Fruit fly (Drosophila melanogaster) whole organism, embryonic: ENCODE data around the gene att-ORFB.

Source experiments
- Bgb ChIP-seq: fragments of 200-800 bp; sonication (Bioruptor generic); IDR thresholded peaks from 2 replicates; pipeline ENCODE4 v1.3.6; 2022; ENCODE audit warnings: missing biosample characterization, missing genetic modification characterization; ENCODE audit not compliant: partially characterized antibody
- CG10462 ChIP-seq: fragments of 200-800 bp; sonication (Bioruptor generic); optimal IDR thresholded peaks from 2 replicates; lab custom pipeline; 2016; ENCODE audit warnings: missing biosample characterization, missing genetic modification characterization
- CG10543 ChIP-seq: fragments of 200-800 bp; sonication (Bioruptor generic); optimal IDR thresholded peaks from 3 replicates; lab custom pipeline; 2017; ENCODE audit warnings: missing biosample characterization, mild to moderate bottlenecking, missing genetic modification characterization, moderate library complexity
- CG11247 ChIP-seq: fragments of 200-800 bp; sonication (Bioruptor generic); IDR thresholded peaks from 2 replicates; pipeline ENCODE4 v1.3.6; 2022; ENCODE audit warnings: missing biosample characterization, missing genetic modification characterization
- CG11398 ChIP-seq: fragments of 200-800 bp; sonication (Bioruptor generic); optimal IDR thresholded peaks from 2 replicates; lab custom pipeline; 2016; ENCODE audit warnings: missing biosample characterization, missing genetic modification characterization
- CG12942 ChIP-seq: fragments of 200-800 bp; sonication (Bioruptor generic); optimal IDR thresholded peaks from 3 replicates; lab custom pipeline; 2016; ENCODE audit warnings: missing biosample characterization, missing genetic modification characterization
- CG14441 ChIP-seq: fragments of 200-800 bp; sonication (Bioruptor generic); IDR thresholded peaks from 2 replicates; pipeline ENCODE4 v1.3.6; 2022; ENCODE audit warnings: missing biosample characterization, missing genetic modification characterization
- CG17385 ChIP-seq: fragments of 200-800 bp; sonication (Bioruptor generic); optimal IDR thresholded peaks from 3 replicates; lab custom pipeline; 2018; ENCODE audit warnings: missing biosample characterization, mild to moderate bottlenecking, missing genetic modification characterization
- CG17912 ChIP-seq: fragments of 200-800 bp; sonication (Bioruptor generic); optimal IDR thresholded peaks from 2 replicates; lab custom pipeline; 2018; ENCODE audit warnings: missing biosample characterization, mild to moderate bottlenecking, missing genetic modification characterization
- CG1792 ChIP-seq: fragments of 200-800 bp; sonication (Bioruptor generic); optimal IDR thresholded peaks from 2 replicates; lab custom pipeline; 2016; ENCODE audit warnings: missing biosample characterization, missing genetic modification characterization
- CG18764 ChIP-seq: fragments of 200-800 bp; sonication (Bioruptor generic); optimal IDR thresholded peaks from 3 replicates; lab custom pipeline; 2016; ENCODE audit warnings: missing biosample characterization, missing genetic modification characterization
- CG2120 ChIP-seq: fragments of 200-800 bp; sonication (Bioruptor generic); optimal IDR thresholded peaks from 3 replicates; lab custom pipeline; 2016; ENCODE audit warnings: missing biosample characterization, missing genetic modification characterization
- CG2712 ChIP-seq: fragments of 200-800 bp; optimal IDR thresholded peaks from 3 replicates; lab custom pipeline; 2019; ENCODE audit warnings: missing biosample characterization, mild to moderate bottlenecking, missing genetic modification characterization, moderate library complexity
- CG34224 ChIP-seq: fragments of 200-800 bp; sonication (Bioruptor generic); IDR thresholded peaks from 3 replicates; pipeline ENCODE4 v1.3.6; 2022; ENCODE audit warnings: missing biosample characterization, missing genetic modification characterization; ENCODE audit not compliant: partially characterized antibody
- CG3847 ChIP-seq: fragments of 200-800 bp; sonication (Bioruptor generic); IDR thresholded peaks from 2 replicates; pipeline ENCODE4 v1.3.6; 2022; ENCODE audit warnings: missing biosample characterization, missing genetic modification characterization
- CG4617 ChIP-seq: fragments of 200-800 bp; sonication (Bioruptor generic); optimal IDR thresholded peaks from 3 replicates; lab custom pipeline; 2016; ENCODE audit warnings: missing biosample characterization, missing genetic modification characterization, borderline replicate concordance
- CG8290 ChIP-seq, 3 experiments: fragments of 200-800 bp; sonication (Bioruptor generic); optimal IDR thresholded peaks; 2 replicates each; lab custom pipeline; 2016 to 2019; ENCODE audit warnings: missing biosample characterization in 3 of 3, missing genetic modification characterization in 3 of 3, mild to moderate bottlenecking in 2 of 3, moderate library complexity in 1 of 3
- E2f2 ChIP-seq: fragments of 200-800 bp; sonication (Bioruptor generic); IDR thresholded peaks from 2 replicates; pipeline ENCODE4 v1.3.6; 2022; ENCODE audit warnings: missing biosample characterization, missing genetic modification characterization
- H15 ChIP-seq: fragments of 200-800 bp; sonication (Bioruptor generic); IDR thresholded peaks from 3 replicates; pipeline ENCODE4 v1.3.6; 2022; ENCODE audit warnings: missing biosample characterization, missing genetic modification characterization
- Hmr ChIP-seq: fragments of 200-800 bp; sonication (Bioruptor generic); optimal IDR thresholded peaks from 3 replicates; lab custom pipeline; 2017; ENCODE audit warnings: mild to moderate bottlenecking, missing biosample characterization, missing genetic modification reagents, missing genetic modification characterization
- Mad ChIP-seq: fragments of 200-800 bp; sonication (Bioruptor generic); optimal IDR thresholded peaks from 2 replicates; lab custom pipeline; 2016; ENCODE audit warnings: missing biosample characterization, missing genetic modification characterization
- NfI ChIP-seq: fragments of 200-800 bp; sonication (Bioruptor generic); optimal IDR thresholded peaks from 3 replicates; lab custom pipeline; 2018; ENCODE audit warnings: missing biosample characterization, mild to moderate bottlenecking, missing genetic modification characterization, moderate library complexity
- Ravus ChIP-seq: fragments of 200-800 bp; sonication (Bioruptor generic); IDR thresholded peaks from 2 replicates; pipeline ENCODE4 v1.3.6; 2022; ENCODE audit warnings: missing biosample characterization, missing genetic modification characterization
- Sin3A ChIP-seq: fragments of >200 bp; optimal IDR thresholded peaks from 2 replicates; lab custom pipeline; 2018
- Sox102F ChIP-seq: fragments of 200-800 bp; sonication (Bioruptor generic); optimal IDR thresholded peaks from 2 replicates; lab custom pipeline; 2018; ENCODE audit warnings: missing biosample characterization, mild to moderate bottlenecking, missing genetic modification characterization, moderate library complexity
- Tbp ChIP-seq: fragments of >200 bp; optimal IDR thresholded peaks from 2 replicates; lab custom pipeline; 2018; ENCODE audit warnings: missing biosample characterization, missing genetic modification characterization
- Vsx1 ChIP-seq: fragments of 200-800 bp; sonication (Bioruptor generic); optimal IDR thresholded peaks from 2 replicates; lab custom pipeline; 2017; ENCODE audit warnings: missing biosample characterization, mild to moderate bottlenecking, missing genetic modification characterization, missing genetic modification reagents
- bbx ChIP-seq: fragments of 200-800 bp; sonication (Bioruptor generic); IDR thresholded peaks from 2 replicates; pipeline ENCODE4 v1.3.6; 2022; ENCODE audit warnings: missing biosample characterization, missing genetic modification characterization; ENCODE audit not compliant: partially characterized antibody
- bigmax ChIP-seq: fragments of 200-800 bp; sonication (Bioruptor generic); optimal IDR thresholded peaks from 2 replicates; lab custom pipeline; 2018; ENCODE audit warnings: missing biosample characterization, mild to moderate bottlenecking, missing genetic modification characterization
- ems ChIP-seq: fragments of 200-800 bp; sonication (Bioruptor generic); optimal IDR thresholded peaks from 3 replicates; lab custom pipeline; 2016; ENCODE audit warnings: missing biosample characterization, missing genetic modification characterization
- exex ChIP-seq: fragments of 200-800 bp; sonication (Bioruptor generic); optimal IDR thresholded peaks from 4 replicates; lab custom pipeline; 2018; ENCODE audit warnings: missing biosample characterization, mild to moderate bottlenecking, missing genetic modification characterization, moderate library complexity
- jumu ChIP-seq: fragments of 200-800 bp; sonication (Bioruptor generic); optimal IDR thresholded peaks from 3 replicates; lab custom pipeline; 2016; ENCODE audit warnings: missing biosample characterization, missing genetic modification characterization
- ken ChIP-seq: fragments of 200-800 bp; sonication (Bioruptor generic); IDR thresholded peaks from 3 replicates; pipeline ENCODE4 v1.3.6; 2022; ENCODE audit warnings: missing biosample characterization, missing genetic modification characterization
- kni ChIP-seq: fragments of 200-800 bp; sonication (Bioruptor generic); optimal IDR thresholded peaks from 3 replicates; lab custom pipeline; 2017; ENCODE audit warnings: mild to moderate bottlenecking, missing biosample characterization, missing genetic modification reagents, missing genetic modification characterization
- lilli ChIP-seq: fragments of 200-800 bp; sonication (Bioruptor generic); optimal IDR thresholded peaks from 3 replicates; lab custom pipeline; 2016; ENCODE audit warnings: missing biosample characterization, missing genetic modification characterization
- mam ChIP-seq: fragments of 200-800 bp; sonication (Bioruptor generic); optimal IDR thresholded peaks from 3 replicates; lab custom pipeline; 2016; ENCODE audit warnings: missing biosample characterization, missing genetic modification characterization
- nmo ChIP-seq: fragments of 200-800 bp; sonication (Bioruptor generic); optimal IDR thresholded peaks from 2 replicates; lab custom pipeline; 2018; ENCODE audit warnings: missing biosample characterization, mild to moderate bottlenecking, missing genetic modification characterization, moderate library complexity
- oc ChIP-seq: fragments of 200-800 bp; sonication (Bioruptor generic); optimal IDR thresholded peaks from 2 replicates; lab custom pipeline; 2018; ENCODE audit warnings: missing biosample characterization, mild to moderate bottlenecking, missing genetic modification characterization, moderate library complexity
- otp ChIP-seq: fragments of 200-800 bp; sonication (Bioruptor generic); IDR thresholded peaks from 3 replicates; pipeline ENCODE4, ENCODE4 v1.3.6; 2022; ENCODE audit warnings: missing biosample characterization, missing genetic modification characterization
- pan ChIP-seq, 4 experiments: fragments of >200 bp in 3 of 4; fragments of 200-800 bp in 1 of 4; sonication (Bioruptor generic) in 1 of 4; optimal IDR thresholded peaks in 3 of 4; IDR thresholded peaks in 1 of 4; 2 replicates each; pipeline versions ENCODE4 v1.3.6 to Lab custom; 2017 to 2022; ENCODE audit warnings: missing biosample characterization in 2 of 4, missing genetic modification characterization in 2 of 4, mixed read lengths in 1 of 4
- pho ChIP-seq: fragments of 200-800 bp; sonication (Bioruptor generic); optimal IDR thresholded peaks from 2 replicates; lab custom pipeline; 2016; ENCODE audit warnings: missing biosample characterization, missing genetic modification characterization
- pum ChIP-seq: fragments of 200-800 bp; sonication (Bioruptor generic); optimal IDR thresholded peaks from 2 replicates; lab custom pipeline; 2016; ENCODE audit warnings: missing biosample characterization, missing genetic modification characterization
- rib ChIP-seq: fragments of 200-800 bp; sonication (Bioruptor generic); IDR thresholded peaks from 2 replicates; pipeline ENCODE4 v1.3.6; 2022; ENCODE audit warnings: missing biosample characterization, missing genetic modification characterization
- row ChIP-seq: fragments of 200-800 bp; sonication (Bioruptor generic); IDR thresholded peaks from 3 replicates; pipeline ENCODE4 v1.3.6; 2022; ENCODE audit warnings: missing biosample characterization, missing genetic modification characterization
- sob ChIP-seq: fragments of 200-800 bp; sonication (Bioruptor generic); IDR thresholded peaks from 2 replicates; pipeline ENCODE4 v1.3.6; 2022; ENCODE audit warnings: missing biosample characterization, missing genetic modification characterization
- trem ChIP-seq: fragments of 200-800 bp; optimal IDR thresholded peaks from 3 replicates; lab custom pipeline; 2019; ENCODE audit warnings: missing biosample characterization, mild to moderate bottlenecking, missing genetic modification characterization, moderate library complexity
- zen ChIP-seq: fragments of 200-800 bp; sonication (Bioruptor generic); optimal IDR thresholded peaks from 3 replicates; lab custom pipeline; 2018; ENCODE audit warnings: missing biosample characterization, mild to moderate bottlenecking, missing genetic modification characterization, moderate library complexity

att-ORFB gene

DNA sequence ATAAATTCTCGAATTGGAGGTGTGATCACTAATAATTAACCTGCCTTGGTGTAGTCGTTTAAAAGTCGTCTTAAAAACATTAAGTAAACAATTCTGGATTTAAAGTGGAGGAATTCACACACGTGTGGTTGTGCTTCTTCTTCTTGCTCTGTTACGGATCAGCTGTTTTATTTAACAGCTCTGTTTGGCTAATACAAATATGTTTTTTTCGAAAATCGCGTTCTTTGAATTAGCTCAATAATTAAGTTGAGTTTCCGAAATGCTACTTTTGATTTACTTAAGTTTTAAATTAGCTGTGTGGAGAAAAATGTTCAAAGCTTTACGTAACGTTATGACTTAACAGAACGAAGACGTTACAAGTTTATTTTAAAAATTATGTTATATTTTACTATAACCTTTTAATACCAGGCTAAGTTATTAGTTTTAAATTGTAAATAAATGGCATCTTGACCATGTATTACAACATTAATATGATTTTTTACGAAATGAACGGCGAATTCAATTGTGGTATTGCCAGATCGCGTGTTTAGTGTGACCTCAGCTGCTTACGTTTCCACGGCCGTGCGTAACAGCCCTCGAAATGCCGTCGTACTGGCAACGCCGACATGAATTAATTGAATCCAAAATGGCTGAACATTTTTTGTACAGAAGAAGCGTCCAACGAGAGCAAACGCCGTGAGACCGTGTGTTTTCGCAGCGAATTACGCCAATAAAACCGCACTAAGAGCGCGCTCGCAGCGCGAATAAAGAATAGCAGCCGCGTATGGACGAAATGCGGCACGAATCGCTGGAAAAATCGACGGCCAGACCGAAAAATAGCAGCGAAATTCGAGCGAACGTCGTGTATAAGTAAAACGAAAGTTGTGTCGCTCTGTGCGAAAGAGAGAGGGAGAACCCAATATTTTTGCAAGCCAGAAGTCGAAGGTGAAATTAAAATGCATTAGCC, 38.6 kb upstream of the att-ORFB start, which contains the start of the genes Pus1 and bon (continued):
- TF ChIP-seq jumu (GFP tag; lab: Kevin White, UChicago) (peak; percentile 32), mam (GFP tag; lab: Kevin White, UChicago) (peak; percentile 41), Bgb (GFP tag; lab: Robert Waterston, UW) (peak; percentile 57), rib (GFP tag; lab: Robert Waterston, UW) (peak; percentile 48; the same call in 1 of the 2 replicates), CG17912 (GFP tag; lab: Kevin White, UChicago) (peak; percentile 28), CG34224 (peak; percentile 20; the same call in 1 of the 3 replicates), zen (tag; lab: Kevin White, UChicago) (peak; percentile 74), row (GFP tag; lab: Robert Waterston, UW) (peak; percentile 38; the same call in 2 of the 3 replicates), trem (tag; lab: Kevin White, UChicago) (peak; percentile 51), Ravus (GFP tag; lab: Robert Waterston, UW) (no peak), pho (GFP tag; lab: Kevin White, UChicago) (peak; percentile 31), lilli (peak; percentile 60), CG2120 (GFP tag; lab: Kevin White, UChicago) (peak; percentile 50), ken (GFP tag; lab: Robert Waterston, UW) (peak; percentile 34; the same call in 1 of the 3 replicates), sob (peak; percentile 22; the same call in 1 of the 2 replicates), E2f2 (GFP tag; lab: Robert Waterston, UW) (peak; percentile 37), CG10462 (no peak), CG17385 (peak; percentile 95), H15 (GFP tag; lab: Robert Waterston, UW) (no peak), CG4617 (GFP tag; lab: Kevin White, UChicago) (peak; percentile 52), CG10543 (GFP tag; lab: Kevin White, UChicago) (no peak), Hmr (GFP tag; lab: Kevin White, UChicago) (peak; percentile 15), pan (optimal IDR thresholded peaks at IDR 0.05; lab: Kevin White, UChicago) (no peak), pan (GFP tag; optimal IDR thresholded peaks at IDR 0.05 in 1 of 2, IDR thresholded peaks at IDR 0.05 in 1 of 2) (peak in 1 of 2 experiments; percentile 5), bigmax (GFP tag; lab: Kevin White, UChicago) (no peak), CG2712 (tag; lab: Kevin White, UChicago) (peak; percentile 33), CG8290 (GFP tag; optimal IDR thresholded peaks at IDR 0.05; lab: Kevin White, UChicago) (no peak), CG8290 (tag; optimal IDR thresholded peaks at IDR 0.05; lab: Kevin White, UChicago) (peak in 1 of 2 experiments; percentile 67), Vsx1 (peak; percentile 51), NfI (GFP tag; lab: Kevin White, UChicago) (peak; percentile 12), exex (tag; lab: Kevin White, UChicago) (peak; percentile 46), CG12942 (no peak), pum (peak; percentile 14), CG3847 (GFP tag; lab: Robert Waterston, UW) (peak; percentile 64), CG18764 (GFP tag; lab: Kevin White, UChicago) (peak; percentile 97), bbx (peak; percentile 23; the same call in 1 of the 2 replicates), nmo (GFP tag; lab: Kevin White, UChicago) (peak; percentile 29), CG14441 (GFP tag; lab: Robert Waterston, UW) (peak; percentile 74), CG1792 (GFP tag; lab: Kevin White, UChicago) (peak; percentile 34), Tbp (GFP tag; lab: Kevin White, UChicago) (no peak), ems (GFP tag; lab: Kevin White, UChicago) (peak; percentile 19), Mad (GFP tag; lab: Kevin White, UChicago) (peak; percentile 42), Sox102F (no peak), CG11247 (GFP tag; lab: Robert Waterston, UW) (no peak), oc (peak; percentile 9), otp (peak; percentile 1; the same call in 1 of the 3 replicates), kni (peak; percentile 30), Sin3A (lab: Kevin White, UChicago) (peak; percentile 43), CG11398 (GFP tag; lab: Kevin White, UChicago) (no peak)
